Worm (Caenorhabditis elegans) whole organism, mixed stage, embryonic: ENCODE results near the gene fbxa-213.

ENCODE experiments used
- blmp-1 ChIP-seq: fragments of 150-350 bp; optimal IDR thresholded peaks from 2 replicates; lab custom pipeline; 2014; ENCODE audit warnings: missing biosample characterization, missing genetic modification characterization
- elt-3 ChIP-seq: fragments of 150-350 bp; optimal IDR thresholded peaks from 2 replicates; lab custom pipeline; 2014; ENCODE audit warnings: missing biosample characterization, missing genetic modification characterization
- lin-13 ChIP-seq: fragments of 150-350 bp; optimal IDR thresholded peaks from 2 replicates; lab custom pipeline; 2014; ENCODE audit warnings: missing biosample characterization, missing genetic modification characterization
- nhr-237 ChIP-seq: fragments of 150-350 bp; optimal IDR thresholded peaks from 2 replicates; lab custom pipeline; 2014; ENCODE audit warnings: missing biosample characterization, missing genetic modification characterization
- pha-4 ChIP-seq: fragments of 150-350 bp; optimal IDR thresholded peaks from 2 replicates; lab custom pipeline; 2018; ENCODE audit warnings: missing biosample characterization, missing genetic modification reagents, missing genetic modification characterization
- sptf-1 ChIP-seq: sonication (generic microtip); optimal IDR thresholded peaks from 2 replicates; lab custom pipeline; 2017; ENCODE audit warnings: mild to moderate bottlenecking, missing genetic modification characterization, moderate library complexity, missing compliant biosample characterization
- unc-39 ChIP-seq: fragments of 150-350 bp; optimal IDR thresholded peaks from 2 replicates; lab custom pipeline; 2014; ENCODE audit warnings: missing biosample characterization, missing genetic modification characterization

- TF ChIP-seq sptf-1 (no peak), elt-3 (tag; lab: Kevin White, UChicago) (no peak), pha-4 (tag; lab: Kevin White, UChicago) (no peak), lin-13 (tag; lab: Kevin White, UChicago) (no peak), nhr-237 (tag; lab: Kevin White, UChicago) (no peak), unc-39 (tag; lab: Kevin White, UChicago) (no peak), blmp-1 (tag; lab: Kevin White, UChicago) (no peak)
Observed at ce11 chrV:18298506-18298905, 29.9 kb upstream of the fbxa-213 start, which contains the start of gene Y51A2A.5.
